Worm (Caenorhabditis elegans): ENCODE results near the gene R144.6.
"Not testable (repeated sequence)": the region's sequence is repeated elsewhere in the genome, so short reads cannot be mapped to it uniquely, and the experiment has no call there.

R144.6 gene

ce11 chrIII:4986790-4987259 is 17.7 kb downstream of the R144.6 start, which contains the start of the genes C27F2.10 and wdr-60 (continued):
- peak; percentile 68 for TF ChIP-seq ceh-31 (tag; optimal IDR thresholded peaks at IDR 0.05)
- TF ChIP-seq hlh-8 (tag; optimal IDR thresholded peaks at IDR 0.05), result no peak
- TF ChIP-seq unc-3 (GFP tag; conservative IDR thresholded peaks at IDR 0.05), result no peak
- TF ChIP-seq unc-3 (tag; optimal IDR thresholded peaks at IDR 0.05), result no peak
- no peak for TF ChIP-seq syd-9 (tag; optimal IDR thresholded peaks at IDR 0.05)
- TF ChIP-seq mec-3 (tag; optimal IDR thresholded peaks at IDR 0.05; ENCODE audit: borderline replicate concordance), result peak; percentile 21
- TF ChIP-seq ahr-1 (tag; optimal IDR thresholded peaks at IDR 0.05), result no peak
- TF ChIP-seq T23F11.4 (GFP tag; optimal IDR thresholded peaks at IDR 0.05), result no peak
- no peak for TF ChIP-seq ceh-34 (tag; optimal IDR thresholded peaks at IDR 0.05)
- no peak for TF ChIP-seq ceh-18 (tag; optimal IDR thresholded peaks at IDR 0.05)
- no peak for TF ChIP-seq fkh-10 (GFP tag; optimal IDR thresholded peaks at IDR 0.05)
- TF ChIP-seq unc-55 (GFP tag; optimal IDR thresholded peaks at IDR 0.05), result no peak
- TF ChIP-seq pha-2 (tag; optimal IDR thresholded peaks at IDR 0.05), result no peak
- TF ChIP-seq ets-4 (tag; optimal IDR thresholded peaks at IDR 0.05), result peak; percentile 94
- no peak for TF ChIP-seq hlh-15 (tag; optimal IDR thresholded peaks at IDR 0.05)

ce11 chrIII:4984444-4985086 is 20.0 kb downstream of the R144.6 start, which contains the start of gene C27F2.7:
Gene C27F2.7 (minus strand): TSS chrIII:4984494.
- TF ChIP-seq ztf-16 (tag; optimal IDR thresholded peaks at IDR 0.05) (no peak), nfya-1 (tag; optimal IDR thresholded peaks at IDR 0.05) (peak; percentile 24)

ce11 chrIII:4983961-4984360 is 20.6 kb downstream of the R144.6 start:
- TF ChIP-seq K09A11.1 (tag; optimal IDR thresholded peaks at IDR 0.05; ENCODE audit: insufficient read depth), result no peak
- no peak for TF ChIP-seq nhr-232 (tag; optimal IDR thresholded peaks at IDR 0.05)
- TF ChIP-seq ttx-3 (tag; optimal IDR thresholded peaks at IDR 0.05), result no peak
- TF ChIP-seq lim-6 (tag; optimal IDR thresholded peaks at IDR 0.05), result no peak
- no peak for TF ChIP-seq unc-42 (tag; optimal IDR thresholded peaks at IDR 0.05)

- TF ChIP-seq ama-1 (optimal IDR thresholded peaks at IDR 0.05); fkh-6 (tag; optimal IDR thresholded peaks at IDR 0.05); elt-2 (tag; optimal IDR thresholded peaks at IDR 0.05): not testable (repeated sequence)
Measured at ce11 chrIII:4980367-4980766, 24.2 kb downstream of the R144.6 start, which contains the start of gene C27F2.6. Gene C27F2.6 (minus strand): TSS chrIII:4980467.

ce11 chrIII:4968146-4968545 is 36.4 kb downstream of the R144.6 start:
- TF ChIP-seq syd-9 (tag; optimal IDR thresholded peaks at IDR 0.05), result no peak
- no peak for TF ChIP-seq C08G9.2 (tag; optimal IDR thresholded peaks at IDR 0.05)
- TF ChIP-seq ceh-18 (tag; optimal IDR thresholded peaks at IDR 0.05), result no peak
- TF ChIP-seq C38D4.7 (GFP tag; optimal IDR thresholded peaks at IDR 0.05), result no peak
- no peak for TF ChIP-seq ztf-16 (tag; optimal IDR thresholded peaks at IDR 0.05)
- TF ChIP-seq nhr-232 (tag; optimal IDR thresholded peaks at IDR 0.05), result no peak
- TF ChIP-seq che-1 (tag; optimal IDR thresholded peaks at IDR 0.05), result no peak
- TF ChIP-seq pqm-1 (tag; optimal IDR thresholded peaks at IDR 0.05), result no peak
- no peak for TF ChIP-seq unc-55 (GFP tag; optimal IDR thresholded peaks at IDR 0.05)

ce11 chrIII:4967236-4967635 is 37.3 kb downstream of the R144.6 start:
- TF ChIP-seq unc-42 (tag; optimal IDR thresholded peaks at IDR 0.05) (peak; percentile 97), ceh-9 (tag; optimal IDR thresholded peaks at IDR 0.05) (no peak), pqm-1 (tag; optimal IDR thresholded peaks at IDR 0.05) (no peak), ceh-14 (tag; optimal IDR thresholded peaks at IDR 0.05) (no peak), hlh-6 (tag; optimal IDR thresholded peaks at IDR 0.05) (no peak), fkh-6 (tag; optimal IDR thresholded peaks at IDR 0.05) (no peak), nhr-232 (tag; optimal IDR thresholded peaks at IDR 0.05) (no peak)

Measured in whole organism, late embryonic.